Fruit fly (Drosophila melanogaster) whole organism: ENCODE data around the gene Set2.

Experiments
- CG8478 ChIP-seq: fragments of >200 bp; optimal IDR thresholded peaks from 2 replicates; lab custom pipeline; 2018; ENCODE audit warnings: inconsistent platforms
- Dll ChIP-seq: fragments of >200 bp; optimal IDR thresholded peaks from 2 replicates; lab custom pipeline; 2017
- EcR ChIP-seq, 2 experiments: fragments of >200 bp; optimal IDR thresholded peaks; 2 replicates each; lab custom pipeline; 2017; ENCODE audit warnings: missing biosample characterization in 2 of 2, missing genetic modification characterization in 2 of 2, missing genetic modification reagents in 2 of 2
- pan ChIP-seq: fragments of >200 bp; optimal IDR thresholded peaks from 2 replicates; lab custom pipeline; 2017
- psq ChIP-seq: fragments of >200 bp; optimal IDR thresholded peaks from 2 replicates; lab custom pipeline; 2017
- usp ChIP-seq: fragments of >200 bp; optimal IDR thresholded peaks from 2 replicates; lab custom pipeline; 2017; ENCODE audit warnings: missing biosample characterization, missing genetic modification characterization, mixed read lengths

Set2 gene

dm6 chrX:13412941-13413613 lies at the start of gene Set2, which contains the start of gene CG1998:
TSS of gene Set2 (plus strand) at chrX:13413242.
TSS of gene CG1998 (minus strand) at chrX:13413074.
- TF ChIP-seq EcR (GFP tag; optimal IDR thresholded peaks at IDR 0.05; lab: Kevin White, UChicago), result no peak
- TF ChIP-seq pan (lab: Kevin White, UChicago), result no peak
- TF ChIP-seq psq, result no peak
- TF ChIP-seq CG8478 (lab: Kevin White, UChicago), result no peak
- no peak for TF ChIP-seq Dll (lab: Kevin White, UChicago)

dm6 chrX:13368149-13368548 lies 44.9 kb upstream of the Set2 start, which contains the start of gene dmrt11E:
TSS of gene dmrt11E (plus strand) at chrX:13368191.
- TF ChIP-seq Dll (lab: Kevin White, UChicago) (no peak), psq (no peak), CG8478 (lab: Kevin White, UChicago) (no peak), pan (lab: Kevin White, UChicago) (no peak), EcR (GFP tag; optimal IDR thresholded peaks at IDR 0.05; lab: Kevin White, UChicago) (no peak), usp (no peak)

- no peak for TF ChIP-seq Dll (lab: Kevin White, UChicago)
- no peak for TF ChIP-seq EcR (GFP tag; optimal IDR thresholded peaks at IDR 0.05; lab: Kevin White, UChicago)
- TF ChIP-seq psq, result no peak
- no peak for TF ChIP-seq CG8478 (lab: Kevin White, UChicago)
- TF ChIP-seq usp, result no peak
- TF ChIP-seq pan (lab: Kevin White, UChicago), result no peak
Measured at dm6 chrX:13369438-13369837, 43.6 kb upstream of the Set2 start.

- TF ChIP-seq usp, result no peak
Measured at dm6 chrX:13370306-13370705, 42.7 kb upstream of the Set2 start, which contains the start of gene CG1640. TSS of gene CG1640 (plus strand) at chrX:13370606.

dm6 chrX:13370826-13371703 lies 42.0 kb upstream of the Set2 start:
- no peak for TF ChIP-seq usp

- TF ChIP-seq Dll (lab: Kevin White, UChicago) (no peak), EcR (GFP tag; optimal IDR thresholded peaks at IDR 0.05; lab: Kevin White, UChicago) (no peak), CG8478 (lab: Kevin White, UChicago) (no peak), pan (lab: Kevin White, UChicago) (no peak), psq (no peak), usp (no peak)
Measured at dm6 chrX:13371704-13372049, 41.4 kb upstream of the Set2 start.

- TF ChIP-seq CG8478 (lab: Kevin White, UChicago), result no peak
- no peak for TF ChIP-seq usp
- TF ChIP-seq Dll (lab: Kevin White, UChicago), result no peak
- no peak for TF ChIP-seq psq
- no peak for TF ChIP-seq EcR (GFP tag; optimal IDR thresholded peaks at IDR 0.05; lab: Kevin White, UChicago)
- TF ChIP-seq pan (lab: Kevin White, UChicago), result no peak
Measured at dm6 chrX:13372512-13372911, 40.5 kb upstream of the Set2 start.

dm6 chrX:13373239-13374153 lies 39.5 kb upstream of the Set2 start:
- no peak for TF ChIP-seq usp
- no peak for TF ChIP-seq pan (lab: Kevin White, UChicago)
- no peak for TF ChIP-seq EcR (GFP tag; optimal IDR thresholded peaks at IDR 0.05; lab: Kevin White, UChicago)
- no peak for TF ChIP-seq CG8478 (lab: Kevin White, UChicago)

dm6 chrX:13374154-13374536 lies 38.9 kb upstream of the Set2 start:
- TF ChIP-seq pan (lab: Kevin White, UChicago), result no peak
- no peak for TF ChIP-seq psq
- no peak for TF ChIP-seq EcR (GFP tag; optimal IDR thresholded peaks at IDR 0.05; lab: Kevin White, UChicago)
- no peak for TF ChIP-seq Dll (lab: Kevin White, UChicago)
- TF ChIP-seq usp, result no peak
- TF ChIP-seq CG8478 (lab: Kevin White, UChicago), result no peak

- TF ChIP-seq Dll (lab: Kevin White, UChicago), result no peak
Measured at dm6 chrX:13374979-13375378, 38.1 kb upstream of the Set2 start.

dm6 chrX:13375489-13375997 lies 37.5 kb upstream of the Set2 start:
- TF ChIP-seq EcR (GFP tag; optimal IDR thresholded peaks at IDR 0.05; lab: Kevin White, UChicago), result no peak
- no peak for TF ChIP-seq pan (lab: Kevin White, UChicago)
- no peak for TF ChIP-seq usp
- no peak for TF ChIP-seq CG8478 (lab: Kevin White, UChicago)
- no peak for TF ChIP-seq Dll (lab: Kevin White, UChicago)

- TF ChIP-seq psq (no peak), CG8478 (lab: Kevin White, UChicago) (no peak), usp (no peak), EcR (GFP tag; optimal IDR thresholded peaks at IDR 0.05; lab: Kevin White, UChicago) (no peak), Dll (lab: Kevin White, UChicago) (no peak), pan (lab: Kevin White, UChicago) (no peak)
Measured at dm6 chrX:13376520-13376919, 36.5 kb upstream of the Set2 start.
